Worm (Caenorhabditis elegans) whole organism, late embryonic: ENCODE data around the gene kvs-1.
A peak's percentile ranks its signal among the peaks of the same experiment; 100 is the strongest.

Source experiments
- C08G9.2 ChIP-seq: sonication (generic microtip); optimal IDR thresholded peaks from 2 replicates; lab custom pipeline; 2016; ENCODE audit warnings: mild to moderate bottlenecking, missing genetic modification characterization, moderate library complexity, missing compliant biosample characterization
- C38D4.7 ChIP-seq: fragments of 200-800 bp; sonication (Bioruptor generic); optimal IDR thresholded peaks from 2 replicates; lab custom pipeline; 2018; ENCODE audit warnings: mild to moderate bottlenecking, missing genetic modification characterization, moderate library complexity, missing compliant biosample characterization
- F13H6.1 ChIP-seq: sonication (generic microtip); optimal IDR thresholded peaks from 2 replicates; lab custom pipeline; 2016; ENCODE audit warnings: missing genetic modification characterization, missing compliant biosample characterization
- T23F11.4 ChIP-seq: fragments of 200-800 bp; sonication (Bioruptor generic); optimal IDR thresholded peaks from 2 replicates; lab custom pipeline; 2018; ENCODE audit warnings: mild to moderate bottlenecking, missing genetic modification characterization, missing compliant biosample characterization
- Y22D7AL.16 ChIP-seq: sonication (generic microtip); optimal IDR thresholded peaks from 2 replicates; lab custom pipeline; 2016; ENCODE audit warnings: missing genetic modification characterization, missing compliant biosample characterization
- ahr-1 ChIP-seq: sonication (generic microtip); optimal IDR thresholded peaks from 2 replicates; lab custom pipeline; 2016; ENCODE audit warnings: missing genetic modification characterization, missing compliant biosample characterization
- ceh-14 ChIP-seq: sonication (generic microtip); optimal IDR thresholded peaks from 2 replicates; lab custom pipeline; 2016; ENCODE audit warnings: missing genotype, missing genetic modification characterization, missing compliant biosample characterization
- ceh-18 ChIP-seq: sonication (generic microtip); optimal IDR thresholded peaks from 2 replicates; lab custom pipeline; 2016; ENCODE audit warnings: missing genetic modification characterization, missing compliant biosample characterization
- ceh-19 ChIP-seq: fragments of 200-800 bp; sonication (Bioruptor generic); optimal IDR thresholded peaks from 2 replicates; lab custom pipeline; 2018; ENCODE audit warnings: mild to moderate bottlenecking, missing genetic modification characterization, missing compliant biosample characterization
- ceh-22 ChIP-seq: sonication (generic microtip); optimal IDR thresholded peaks from 2 replicates; lab custom pipeline; 2017; ENCODE audit warnings: missing biosample characterization, missing genetic modification characterization
- ceh-24 ChIP-seq: sonication (generic microtip); optimal IDR thresholded peaks from 2 replicates; lab custom pipeline; 2016; ENCODE audit warnings: mild to moderate bottlenecking, missing genetic modification characterization, missing compliant biosample characterization
- ceh-30 ChIP-seq: fragments of 150-350 bp; optimal IDR thresholded peaks from 2 replicates; lab custom pipeline; 2014; ENCODE audit warnings: missing biosample characterization, missing genetic modification characterization
- ceh-31 ChIP-seq: sonication (generic microtip); optimal IDR thresholded peaks from 2 replicates; lab custom pipeline; 2016; ENCODE audit warnings: missing genetic modification characterization, missing compliant biosample characterization
- ceh-34 ChIP-seq: sonication (generic microtip); optimal IDR thresholded peaks from 2 replicates; lab custom pipeline; 2016; ENCODE audit warnings: mild to moderate bottlenecking, missing genetic modification characterization, missing compliant biosample characterization
- ceh-48 ChIP-seq: sonication (generic microtip); optimal IDR thresholded peaks from 2 replicates; lab custom pipeline; 2016; ENCODE audit warnings: missing genetic modification characterization, inconsistent platforms, missing compliant biosample characterization
- ceh-6 ChIP-seq: fragments of 200-800 bp; sonication (Bioruptor generic); optimal IDR thresholded peaks from 2 replicates; lab custom pipeline; 2018; ENCODE audit warnings: mild to moderate bottlenecking, missing genetic modification characterization, missing compliant biosample characterization
- che-1 ChIP-seq: sonication (generic microtip); optimal IDR thresholded peaks from 2 replicates; lab custom pipeline; 2016; ENCODE audit warnings: mild to moderate bottlenecking, missing genetic modification characterization, missing compliant biosample characterization
- dmd-4 ChIP-seq: sonication (generic microtip); optimal IDR thresholded peaks from 2 replicates; lab custom pipeline; 2016; ENCODE audit warnings: borderline replicate concordance, missing genetic modification characterization, missing compliant biosample characterization
- elt-2 ChIP-seq: sonication (generic microtip); optimal IDR thresholded peaks from 2 replicates; lab custom pipeline; 2016; ENCODE audit warnings: missing genetic modification reagents, missing genetic modification characterization, missing compliant biosample characterization
- fkh-10 ChIP-seq: fragments of 150-350 bp; optimal IDR thresholded peaks from 2 replicates; lab custom pipeline; 2014; ENCODE audit warnings: missing biosample characterization, missing genetic modification reagents, missing genetic modification characterization
- fkh-6 ChIP-seq: sonication (generic microtip); optimal IDR thresholded peaks from 2 replicates; lab custom pipeline; 2016; ENCODE audit warnings: missing genetic modification characterization, missing compliant biosample characterization
- gmeb-2 ChIP-seq: sonication (generic microtip); optimal IDR thresholded peaks from 2 replicates; lab custom pipeline; 2016; ENCODE audit warnings: missing genetic modification characterization, inconsistent platforms, missing compliant biosample characterization
- hlh-15 ChIP-seq: sonication (generic microtip); optimal IDR thresholded peaks from 2 replicates; lab custom pipeline; 2016; ENCODE audit warnings: missing genetic modification characterization, missing compliant biosample characterization
- hlh-6 ChIP-seq: sonication (generic microtip); optimal IDR thresholded peaks from 2 replicates; lab custom pipeline; 2016; ENCODE audit warnings: missing genotype, missing genetic modification characterization, missing compliant biosample characterization
- hlh-8 ChIP-seq: sonication (generic microtip); optimal IDR thresholded peaks from 2 replicates; lab custom pipeline; 2016; ENCODE audit warnings: missing genotype, missing genetic modification characterization, missing compliant biosample characterization
- lim-6 ChIP-seq: sonication (generic microtip); optimal IDR thresholded peaks from 2 replicates; lab custom pipeline; 2016; ENCODE audit warnings: missing genetic modification characterization, missing compliant biosample characterization
- lin-11 ChIP-seq: fragments of 200-800 bp; sonication (Bioruptor generic); optimal IDR thresholded peaks from 2 replicates; lab custom pipeline; 2018; ENCODE audit warnings: mild to moderate bottlenecking, missing genetic modification characterization, missing compliant biosample characterization
- madf-2 ChIP-seq: sonication (generic microtip); optimal IDR thresholded peaks from 2 replicates; lab custom pipeline; 2017; ENCODE audit warnings: missing genetic modification characterization, missing compliant biosample characterization
- nfya-1 ChIP-seq: sonication (generic microtip); optimal IDR thresholded peaks from 2 replicates; lab custom pipeline; 2017; ENCODE audit warnings: missing genetic modification characterization, mild to moderate bottlenecking, missing compliant biosample characterization, antibody characterized with exemption, moderate library complexity
- odd-2 ChIP-seq: sonication (generic microtip); optimal IDR thresholded peaks from 2 replicates; lab custom pipeline; 2017; ENCODE audit warnings: antibody characterized with exemption, mild to moderate bottlenecking, missing genetic modification characterization, missing compliant biosample characterization
- pag-3 ChIP-seq: sonication (generic microtip); optimal IDR thresholded peaks from 2 replicates; lab custom pipeline; 2016; ENCODE audit warnings: missing compliant biosample characterization, missing genetic modification characterization, borderline replicate concordance
- pha-4 ChIP-seq: fragments of 150-350 bp; optimal IDR thresholded peaks from 2 replicates; lab custom pipeline; 2018; ENCODE audit warnings: missing biosample characterization, missing genetic modification reagents, missing genetic modification characterization
- pqm-1 ChIP-seq: sonication (generic microtip); optimal IDR thresholded peaks from 2 replicates; lab custom pipeline; 2016; ENCODE audit warnings: missing genetic modification characterization, missing compliant biosample characterization
- rnt-1 ChIP-seq: sonication (generic microtip); optimal IDR thresholded peaks from 2 replicates; lab custom pipeline; 2016; ENCODE audit warnings: missing genetic modification characterization, missing compliant biosample characterization
- sox-2 ChIP-seq: fragments of 200-800 bp; sonication (Bioruptor generic); IDR thresholded peaks from 2 replicates; pipeline ENCODE4 v1.3.6; 2022; ENCODE audit warnings: missing genetic modification reagents, missing genetic modification characterization, missing compliant biosample characterization
- sox-4 ChIP-seq: sonication (generic microtip); optimal IDR thresholded peaks from 2 replicates; lab custom pipeline; 2017; ENCODE audit warnings: mild to moderate bottlenecking, missing genetic modification characterization, inconsistent platforms, missing compliant biosample characterization
- syd-9 ChIP-seq: sonication (generic microtip); optimal IDR thresholded peaks from 2 replicates; lab custom pipeline; 2016; ENCODE audit warnings: mild to moderate bottlenecking, missing genetic modification characterization, moderate library complexity, missing compliant biosample characterization
- tbx-2 ChIP-seq: sonication (generic microtip); optimal IDR thresholded peaks from 2 replicates; lab custom pipeline; 2016; ENCODE audit warnings: missing genetic modification characterization, missing compliant biosample characterization
- ttx-3 ChIP-seq: sonication (generic microtip); optimal IDR thresholded peaks from 2 replicates; lab custom pipeline; 2016; ENCODE audit warnings: missing genetic modification reagents, missing genetic modification characterization, missing compliant biosample characterization
- unc-3 ChIP-seq, 2 experiments: fragments of 200-800 bp in 1 of 2; sonication (Bioruptor generic) in 1 of 2; sonication (generic microtip) in 1 of 2; conservative IDR thresholded peaks in 1 of 2; optimal IDR thresholded peaks in 1 of 2; 2 replicates each; pipeline versions ENCODE4 v1.3.6 to Lab custom; 2016 to 2022; ENCODE audit warnings: missing compliant biosample characterization in 2 of 2, missing genetic modification characterization in 2 of 2, missing genetic modification reagents in 1 of 2
- unc-55 ChIP-seq: sonication (generic microtip); optimal IDR thresholded peaks from 2 replicates; lab custom pipeline; 2017; ENCODE audit warnings: missing biosample characterization, missing genetic modification reagents, missing genetic modification characterization
- unc-86 ChIP-seq: sonication (generic microtip); optimal IDR thresholded peaks from 2 replicates; lab custom pipeline; 2016; ENCODE audit warnings: missing genetic modification characterization, missing compliant biosample characterization
- zip-5 ChIP-seq: sonication (generic microtip); optimal IDR thresholded peaks from 2 replicates; lab custom pipeline; 2016; ENCODE audit warnings: missing genetic modification characterization, missing compliant biosample characterization
- ztf-16 ChIP-seq: sonication (generic microtip); optimal IDR thresholded peaks from 2 replicates; lab custom pipeline; 2017; ENCODE audit warnings: missing genetic modification characterization, missing compliant biosample characterization

Gene kvs-1

DNA sequence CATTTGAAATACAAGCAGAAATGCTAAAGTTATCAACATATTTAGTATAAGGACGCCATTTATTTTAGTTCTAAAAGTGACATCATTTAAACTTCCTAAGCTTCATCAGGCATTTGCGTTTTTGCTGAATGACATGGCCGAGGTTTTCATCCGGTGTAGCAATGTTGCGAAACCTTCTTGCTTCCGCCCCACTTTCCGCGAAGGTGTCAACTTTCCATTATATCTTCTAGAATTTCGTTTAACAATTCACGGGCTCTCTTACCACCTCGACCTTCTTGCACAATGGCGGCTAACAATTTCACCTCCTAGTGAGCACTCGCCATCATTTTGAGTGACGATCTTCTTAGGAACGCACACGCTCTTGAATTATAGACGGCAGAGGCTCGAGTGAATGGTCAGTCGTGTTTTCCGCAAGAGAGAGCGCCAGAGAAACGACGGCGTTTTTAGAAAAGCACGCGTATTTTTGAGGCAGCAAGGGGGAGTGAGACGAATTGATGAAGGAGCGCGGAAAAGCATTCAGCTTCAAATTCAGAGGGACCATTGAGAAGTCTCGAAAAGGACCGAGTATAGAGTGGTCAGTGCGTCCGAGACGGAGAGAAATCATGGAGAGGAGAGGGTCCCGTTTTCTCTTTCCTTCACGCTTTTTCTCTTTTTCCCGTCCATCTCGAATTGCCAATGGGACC lies 53.1 kb downstream of the kvs-1 start:
- TF ChIP-seq ceh-31 (tag; lab: Kevin White, UChicago): peak; percentile 64
- no peak for TF ChIP-seq ceh-22 (tag; lab: Kevin White, UChicago)
- TF ChIP-seq ceh-19 (GFP tag; lab: Kevin White, UChicago): peak; percentile 3
- TF ChIP-seq ceh-48 (tag; lab: Kevin White, UChicago): no peak
- TF ChIP-seq hlh-15 (tag; lab: Kevin White, UChicago): no peak
- TF ChIP-seq fkh-6 (tag; lab: Kevin White, UChicago): no peak
- TF ChIP-seq hlh-8 (tag; lab: Kevin White, UChicago): no peak
- no peak for TF ChIP-seq pha-4
- TF ChIP-seq C38D4.7 (GFP tag; lab: Kevin White, UChicago): no peak
- TF ChIP-seq ceh-18 (tag; lab: Kevin White, UChicago): peak; percentile 4
- no peak for TF ChIP-seq sox-4 (tag; lab: Kevin White, UChicago)
- no peak for TF ChIP-seq ttx-3
- TF ChIP-seq ceh-34 (tag; lab: Kevin White, UChicago): peak; percentile 87

DNA sequence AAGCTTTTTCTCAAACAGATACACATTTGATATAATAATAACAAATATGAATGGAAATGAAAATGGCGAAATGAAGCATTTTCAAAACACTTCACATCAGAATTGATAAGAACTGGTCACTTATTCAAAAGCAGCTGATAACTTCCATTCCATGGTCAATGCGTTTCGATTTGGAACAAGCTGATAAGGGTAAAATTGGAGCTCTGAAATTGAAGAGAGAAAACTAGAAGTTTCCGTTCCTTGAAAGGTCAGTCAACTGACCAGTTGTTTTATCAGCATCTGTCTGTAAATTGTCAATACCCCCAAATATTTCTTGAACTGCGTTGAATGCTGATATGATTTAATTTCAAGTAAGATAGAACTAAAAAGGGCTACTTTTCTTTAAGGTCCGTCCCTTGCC lies 54.6 kb downstream of the kvs-1 start:
- TF ChIP-seq ceh-31 (tag; lab: Kevin White, UChicago) (no peak), T23F11.4 (GFP tag; lab: Kevin White, UChicago) (no peak), lim-6 (tag; lab: Kevin White, UChicago) (no peak), zip-5 (tag; lab: Kevin White, UChicago) (no peak), elt-2 (peak; percentile 12), rnt-1 (tag; lab: Kevin White, UChicago) (no peak)

DNA sequence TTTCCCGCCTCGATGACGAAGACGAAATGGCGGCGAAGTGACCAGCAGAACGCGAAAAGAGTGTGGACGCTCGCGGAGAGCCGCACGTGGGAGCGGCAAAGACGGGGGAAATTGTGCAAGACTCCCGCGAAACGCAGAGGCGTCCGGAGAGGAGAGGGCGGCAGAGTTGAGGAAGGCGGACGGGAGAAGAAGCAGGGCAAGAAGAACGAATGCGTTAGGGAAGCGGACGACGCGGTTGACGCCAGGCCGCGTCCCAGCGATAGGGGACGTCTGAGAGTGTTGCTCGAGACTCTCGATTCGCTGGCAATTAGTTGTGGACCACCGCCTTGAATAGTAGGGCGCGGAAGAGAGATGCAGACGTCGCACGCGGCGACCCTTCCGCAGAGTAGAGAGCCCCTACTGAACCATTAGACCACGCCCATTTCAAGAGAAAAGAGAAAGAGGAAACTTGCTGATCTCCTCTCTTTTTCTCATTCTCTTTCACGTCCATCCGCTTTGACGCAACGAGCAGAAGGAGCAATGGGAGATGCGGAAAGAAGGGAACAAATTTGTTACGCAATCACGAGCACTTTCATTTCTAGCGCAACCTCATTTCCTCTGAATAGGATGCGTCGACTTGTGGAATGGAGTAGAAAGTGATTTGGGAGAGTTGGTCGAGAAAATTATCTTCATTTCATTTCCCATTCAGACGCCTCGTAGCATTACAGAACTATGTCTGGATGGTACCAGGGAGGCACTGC lies 55.5 kb downstream of the kvs-1 start:
- TF ChIP-seq dmd-4 (tag; lab: Kevin White, UChicago): peak; percentile 10
- TF ChIP-seq hlh-15 (tag; lab: Kevin White, UChicago): no peak
- TF ChIP-seq ceh-24: no peak
- TF ChIP-seq lin-11 (tag; lab: Kevin White, UChicago): no peak
- TF ChIP-seq ztf-16 (tag; lab: Kevin White, UChicago): no peak
- TF ChIP-seq zip-5 (tag; lab: Kevin White, UChicago): no peak
- TF ChIP-seq ceh-18 (tag; lab: Kevin White, UChicago): peak; percentile 38
- TF ChIP-seq syd-9 (tag; lab: Kevin White, UChicago): peak; percentile 69
- no peak for TF ChIP-seq elt-2
- TF ChIP-seq odd-2 (tag; lab: Kevin White, UChicago): no peak
- no peak for TF ChIP-seq ahr-1
- peak; percentile 45 for TF ChIP-seq F13H6.1 (tag; lab: Kevin White, UChicago)
- no peak for TF ChIP-seq fkh-6 (tag; lab: Kevin White, UChicago)
- TF ChIP-seq C38D4.7 (GFP tag; lab: Kevin White, UChicago): no peak
- peak; percentile 51 for TF ChIP-seq ceh-14
- no peak for TF ChIP-seq gmeb-2 (tag; lab: Kevin White, UChicago)
- no peak for TF ChIP-seq sox-2 (GFP tag; lab: Robert Waterston, UW)
- peak; percentile 5 for TF ChIP-seq fkh-10 (GFP tag; lab: Kevin White, UChicago)
- no peak for TF ChIP-seq ceh-6 (GFP tag; lab: Kevin White, UChicago)
- no peak for TF ChIP-seq ttx-3
- TF ChIP-seq che-1 (tag; lab: Kevin White, UChicago): no peak
- TF ChIP-seq madf-2 (tag; lab: Kevin White, UChicago): no peak
- TF ChIP-seq pag-3 (tag; lab: Kevin White, UChicago): no peak
- no peak for TF ChIP-seq unc-86 (tag; lab: Kevin White, UChicago)
- no peak for TF ChIP-seq pqm-1
- TF ChIP-seq ceh-30 (tag; lab: Kevin White, UChicago): no peak
- 0 out of 2 replicates have a peak, but pooled peaks have one; percentile 15 for TF ChIP-seq unc-3 (GFP tag; conservative IDR thresholded peaks at IDR 0.05; lab: Robert Waterston, UW)
- no peak for TF ChIP-seq unc-3 (tag; optimal IDR thresholded peaks at IDR 0.05; lab: Kevin White, UChicago)
- TF ChIP-seq nfya-1 (tag; lab: Kevin White, UChicago): peak; percentile 51
- TF ChIP-seq sox-4 (tag; lab: Kevin White, UChicago): no peak
- peak; percentile 78 for TF ChIP-seq ceh-34 (tag; lab: Kevin White, UChicago)
- no peak for TF ChIP-seq T23F11.4 (GFP tag; lab: Kevin White, UChicago)
- TF ChIP-seq pha-4: no peak
- TF ChIP-seq hlh-6: peak; percentile 63
- TF ChIP-seq C08G9.2 (tag; lab: Kevin White, UChicago): no peak
- TF ChIP-seq unc-55 (GFP tag; lab: Kevin White, UChicago): peak; percentile 0
- peak; percentile 44 for TF ChIP-seq tbx-2 (tag; lab: Kevin White, UChicago)
- TF ChIP-seq rnt-1 (tag; lab: Kevin White, UChicago): peak; percentile 39
- TF ChIP-seq Y22D7AL.16 (tag; lab: Kevin White, UChicago): no peak
